Worm (Caenorhabditis elegans) whole organism, young adult: ENCODE data around the gene F54F7.8.

Experiments used
- B0261.1 ChIP-seq: sonication (generic microtip); optimal IDR thresholded peaks from 2 replicates; lab custom pipeline; 2016; ENCODE audit warnings: mild to moderate bottlenecking, missing genetic modification characterization, moderate library complexity, missing compliant biosample characterization
- B0336.3 ChIP-seq: fragments of 200-800 bp; sonication (Bioruptor generic); IDR thresholded peaks from 2 replicates; pipeline ENCODE4 v1.3.6; 2022; ENCODE audit warnings: missing genetic modification characterization, missing compliant biosample characterization
- F33H1.4 ChIP-seq: fragments of 200-800 bp; sonication (Bioruptor generic); IDR thresholded peaks from 2 replicates; pipeline ENCODE4 v1.3.6; 2022; ENCODE audit warnings: missing genetic modification reagents, missing genetic modification characterization, missing compliant biosample characterization
- F57A8.1 ChIP-seq: fragments of 200-800 bp; sonication (Bioruptor generic); optimal IDR thresholded peaks from 2 replicates; lab custom pipeline; 2018; ENCODE audit warnings: mild to moderate bottlenecking, missing genetic modification characterization, moderate library complexity, missing compliant biosample characterization
- Y53F4B.3 ChIP-seq: fragments of 200-800 bp; sonication (Bioruptor generic); IDR thresholded peaks from 2 replicates; pipeline ENCODE4 v1.3.6; 2022; ENCODE audit warnings: missing genetic modification reagents, missing genetic modification characterization, missing compliant biosample characterization
- aptf-3 ChIP-seq: fragments of 200-800 bp; sonication (Bioruptor generic); IDR thresholded peaks from 2 replicates; pipeline ENCODE4 v1.3.6; 2022; ENCODE audit warnings: missing genetic modification characterization, missing compliant biosample characterization
- attf-3 ChIP-seq: fragments of 200-800 bp; sonication (Bioruptor generic); conservative IDR thresholded peaks from 2 replicates; pipeline ENCODE4 v1.3.6; 2022; ENCODE audit warnings: missing genetic modification reagents, missing genetic modification characterization, missing compliant biosample characterization
- attf-5 ChIP-seq: fragments of 200-800 bp; sonication (Bioruptor generic); optimal IDR thresholded peaks from 2 replicates; lab custom pipeline; 2018; ENCODE audit warnings: mild to moderate bottlenecking, missing genetic modification characterization, missing compliant biosample characterization
- cebp-2 ChIP-seq: fragments of 200-800 bp; sonication (Bioruptor generic); IDR thresholded peaks from 2 replicates; pipeline ENCODE4 v1.3.6; 2022; ENCODE audit warnings: missing genetic modification characterization, missing compliant biosample characterization
- ceh-100 ChIP-seq: fragments of 200-800 bp; sonication (Bioruptor generic); IDR thresholded peaks from 2 replicates; pipeline ENCODE4 v1.3.6; 2022; ENCODE audit warnings: missing genetic modification reagents, missing genetic modification characterization, missing compliant biosample characterization
- ceh-27 ChIP-seq: fragments of 200-800 bp; sonication (Bioruptor generic); optimal IDR thresholded peaks from 2 replicates; lab custom pipeline; 2018; ENCODE audit warnings: mild to moderate bottlenecking, missing genetic modification characterization, moderate library complexity, missing compliant biosample characterization
- ceh-40 ChIP-seq: fragments of 200-800 bp; sonication (Bioruptor generic); IDR thresholded peaks from 2 replicates; pipeline ENCODE4 v1.3.6; 2022; ENCODE audit warnings: missing genetic modification characterization, missing compliant biosample characterization
- ceh-91 ChIP-seq: fragments of 200-800 bp; sonication (Bioruptor generic); IDR thresholded peaks from 2 replicates; pipeline ENCODE4 v1.3.6; 2022; ENCODE audit warnings: missing genetic modification reagents, missing genetic modification characterization, missing compliant biosample characterization
- chd-7 ChIP-seq: sonication (generic microtip); optimal IDR thresholded peaks from 2 replicates; lab custom pipeline; 2016; ENCODE audit warnings: mild to moderate bottlenecking, missing genetic modification characterization, moderate library complexity, missing compliant biosample characterization
- dox-1 ChIP-seq: fragments of 200-800 bp; sonication (Bioruptor generic); IDR thresholded peaks from 2 replicates; pipeline ENCODE4 v1.3.6; 2022; ENCODE audit warnings: missing genetic modification reagents, missing genetic modification characterization, missing compliant biosample characterization
- dpff-1 ChIP-seq: sonication (generic microtip); optimal IDR thresholded peaks from 2 replicates; lab custom pipeline; 2017; ENCODE audit warnings: mild to moderate bottlenecking, missing genetic modification characterization, missing compliant biosample characterization
- egrh-3 ChIP-seq: fragments of 200-800 bp; sonication (Bioruptor generic); IDR thresholded peaks from 2 replicates; pipeline ENCODE4 v1.3.6; 2022; ENCODE audit warnings: missing genetic modification reagents, missing genetic modification characterization, missing compliant biosample characterization
- gei-17 ChIP-seq: fragments of 200-800 bp; sonication (Bioruptor generic); optimal IDR thresholded peaks from 2 replicates; lab custom pipeline; 2018; ENCODE audit warnings: mild to moderate bottlenecking, missing genetic modification characterization, missing compliant biosample characterization
- him-1 ChIP-seq: sonication (generic microtip); optimal IDR thresholded peaks from 2 replicates; lab custom pipeline; 2016; ENCODE audit warnings: missing genotype, missing genetic modification reagents, missing genetic modification characterization, missing compliant biosample characterization
- hlh-12 ChIP-seq: sonication (generic microtip); optimal IDR thresholded peaks from 2 replicates; lab custom pipeline; 2016; ENCODE audit warnings: missing genetic modification characterization, missing compliant biosample characterization
- hmg-20 ChIP-seq: fragments of 200-800 bp; sonication (Bioruptor generic); IDR thresholded peaks from 2 replicates; pipeline ENCODE4 v1.3.6; 2022; ENCODE audit warnings: missing genetic modification reagents, missing genetic modification characterization, missing compliant biosample characterization
- hrde-1 ChIP-seq: sonication (generic microtip); optimal IDR thresholded peaks from 2 replicates; lab custom pipeline; 2016; ENCODE audit warnings: missing genetic modification characterization, mild to moderate bottlenecking, missing compliant biosample characterization, moderate library complexity, missing genotype, missing genetic modification reagents, borderline replicate concordance
- lin-26 ChIP-seq: fragments of 200-800 bp; sonication (Bioruptor generic); IDR thresholded peaks from 2 replicates; pipeline ENCODE4 v1.3.6; 2022; ENCODE audit warnings: missing genetic modification reagents, missing genetic modification characterization, missing compliant biosample characterization
- lin-54 ChIP-seq: fragments of 200-800 bp; sonication (Bioruptor generic); optimal IDR thresholded peaks from 2 replicates; lab custom pipeline; 2018; ENCODE audit warnings: mild to moderate bottlenecking, missing genetic modification characterization, missing compliant biosample characterization
- mxl-1 ChIP-seq: sonication (generic microtip); optimal IDR thresholded peaks from 2 replicates; lab custom pipeline; 2016; ENCODE audit warnings: missing genetic modification characterization, missing compliant biosample characterization
- pbrm-1 ChIP-seq: fragments of 200-800 bp; sonication (Bioruptor generic); IDR thresholded peaks from 2 replicates; pipeline ENCODE4 v1.3.6; 2022; ENCODE audit warnings: missing genetic modification reagents, missing genetic modification characterization, missing compliant biosample characterization
- repo-1 ChIP-seq: sonication (generic microtip); optimal IDR thresholded peaks from 2 replicates; lab custom pipeline; 2017; ENCODE audit warnings: mild to moderate bottlenecking, missing genetic modification characterization, missing compliant biosample characterization
- rpc-1 ChIP-seq, 2 experiments: fragments of 150-350 bp in 1 of 2; sonication (generic microtip) in 1 of 2; optimal IDR thresholded peaks; 2 replicates each; lab custom pipeline; 2014 to 2018; ENCODE audit warnings: missing biosample characterization in 1 of 2, missing genetic modification characterization in 1 of 2, missing genetic modification reagents in 1 of 2, missing genotype in 1 of 2
- sea-2 ChIP-seq: fragments of 200-800 bp; sonication (Bioruptor generic); IDR thresholded peaks from 2 replicates; pipeline ENCODE4 v1.3.6; 2022; ENCODE audit warnings: missing genetic modification characterization, missing compliant biosample characterization
- snpc-4 ChIP-seq, 5 experiments: fragments of 150-350 bp in 1 of 5; sonication (generic microtip) in 4 of 5; optimal IDR thresholded peaks; 2 replicates each; lab custom pipeline; 2014 to 2018; ENCODE audit warnings: missing genetic modification characterization in 5 of 5, missing biosample characterization in 3 of 5, antibody characterized with exemption in 2 of 5, mild to moderate bottlenecking in 2 of 5, missing compliant biosample characterization in 2 of 5, missing genotype in 2 of 5, moderate library complexity in 2 of 5, missing genetic modification reagents in 1 of 5
- somi-1 ChIP-seq: fragments of 200-800 bp; sonication (Bioruptor generic); optimal IDR thresholded peaks from 2 replicates; lab custom pipeline; 2018; ENCODE audit warnings: mild to moderate bottlenecking, missing genetic modification characterization, missing compliant biosample characterization
- sptf-2 ChIP-seq: fragments of 200-800 bp; sonication (Bioruptor generic); optimal IDR thresholded peaks from 2 replicates; lab custom pipeline; 2018; ENCODE audit warnings: mild to moderate bottlenecking, missing genetic modification characterization, missing compliant biosample characterization
- tbp1 ChIP-seq: fragments of 200-800 bp; sonication (Bioruptor generic); optimal IDR thresholded peaks from 2 replicates; lab custom pipeline; 2018; ENCODE audit warnings: mild to moderate bottlenecking, missing genetic modification characterization, missing compliant biosample characterization
- tbx-9 ChIP-seq: sonication (generic microtip); optimal IDR thresholded peaks from 2 replicates; lab custom pipeline; 2016; ENCODE audit warnings: borderline replicate concordance, missing genetic modification characterization, inconsistent platforms, missing compliant biosample characterization
- unc-62 ChIP-seq: fragments of 150-350 bp; optimal IDR thresholded peaks from 2 replicates; lab custom pipeline; 2014; ENCODE audit warnings: missing biosample characterization, missing genetic modification reagents, missing genetic modification characterization
- zim-3 ChIP-seq: sonication (generic microtip); optimal IDR thresholded peaks from 2 replicates; lab custom pipeline; 2017; ENCODE audit warnings: mild to moderate bottlenecking, missing genetic modification characterization, moderate library complexity, missing compliant biosample characterization
- ztf-28 ChIP-seq: fragments of 200-800 bp; sonication (Bioruptor generic); IDR thresholded peaks from 2 replicates; pipeline ENCODE4 v1.3.6; 2022; ENCODE audit warnings: missing genetic modification reagents, missing genetic modification characterization, missing compliant biosample characterization

The F54F7.8 gene

DNA sequence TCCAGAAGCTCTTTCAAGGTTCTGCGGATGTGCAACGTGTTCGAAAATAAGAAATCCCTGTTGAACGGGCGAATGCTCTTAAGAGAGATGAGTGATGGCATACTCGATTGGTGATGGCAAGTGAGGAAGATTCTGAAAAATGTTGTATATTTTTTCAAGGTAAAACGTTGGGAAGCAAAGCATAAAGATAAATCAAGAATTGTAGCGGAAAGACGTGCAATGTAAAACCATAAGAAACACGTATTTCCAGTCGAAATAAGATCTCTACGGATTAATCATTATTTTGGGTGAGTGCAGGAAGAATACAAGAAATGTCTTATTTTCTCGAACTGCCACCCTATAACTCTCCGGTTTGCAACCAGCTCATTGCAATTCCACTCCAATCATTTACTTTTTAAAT, 14.5 kb upstream of the F54F7.8 start, which contains the start of gene dot-1.2:
Gene dot-1.2 (minus strand): TSS at position 101 of the 400 bp plus-strand sequence.
- TF ChIP-seq zim-3 (tag; lab: Kevin White, UChicago) = no peak
- no peak for TF ChIP-seq ceh-100 (GFP tag; lab: Robert Waterston, UW)
- no peak for TF ChIP-seq tbx-9 (tag; lab: Kevin White, UChicago)
- no peak for TF ChIP-seq hmg-20
- TF ChIP-seq ceh-40 = no peak
- no peak for TF ChIP-seq ztf-28 (GFP tag; lab: Robert Waterston, UW)
- no peak for TF ChIP-seq tbp1
- TF ChIP-seq mxl-1 = no peak
- TF ChIP-seq B0336.3 (GFP tag; lab: Robert Waterston, UW) = no peak
- no peak for TF ChIP-seq gei-17 (GFP tag; lab: Kevin White, UChicago)

DNA sequence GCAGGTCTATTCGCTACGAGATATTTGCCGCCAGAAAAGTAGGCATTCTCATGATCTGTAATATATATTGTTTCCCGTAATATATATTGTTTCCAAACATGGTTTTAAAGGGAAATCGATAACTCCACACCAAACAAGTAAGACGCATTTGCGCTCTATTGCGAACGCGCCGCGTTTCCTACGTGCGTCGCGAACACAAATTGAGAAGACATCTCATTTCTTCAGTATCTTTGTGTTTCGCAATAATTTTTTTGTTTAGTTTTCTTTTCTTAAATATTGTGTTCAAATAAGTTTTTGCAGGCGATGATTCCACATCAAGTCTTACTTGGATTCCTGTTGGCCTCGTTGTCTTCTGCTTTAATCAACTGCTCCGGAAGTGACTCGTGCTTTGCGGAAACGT, 10.3 kb upstream of the F54F7.8 start, which contains the start of gene F54F7.6:
Gene F54F7.6 (plus strand): TSS at position 301 of the 400 bp plus-strand sequence.
- TF ChIP-seq ceh-27 (GFP tag; lab: Kevin White, UChicago) = no peak
- no peak for TF ChIP-seq Y53F4B.3 (GFP tag; lab: Robert Waterston, UW)
- TF ChIP-seq dox-1 (GFP tag; lab: Robert Waterston, UW) = no peak
- no peak for TF ChIP-seq him-1
- TF ChIP-seq chd-7 (tag; lab: Kevin White, UChicago) = no peak
- TF ChIP-seq egrh-3 (GFP tag; lab: Robert Waterston, UW) = no peak
- TF ChIP-seq repo-1 = no peak
- TF ChIP-seq dpff-1 = no peak
- TF ChIP-seq pbrm-1 (GFP tag; lab: Robert Waterston, UW) = no peak
- no peak for TF ChIP-seq lin-26 (GFP tag; lab: Robert Waterston, UW)
- TF ChIP-seq hlh-12 (tag; lab: Kevin White, UChicago) = no peak
- no peak for TF ChIP-seq sea-2 (GFP tag; lab: Robert Waterston, UW)
- TF ChIP-seq snpc-4 (GFP tag; optimal IDR thresholded peaks at IDR 0.05; lab: Kevin White, UChicago) = no peak
- no peak for TF ChIP-seq snpc-4 (tag; optimal IDR thresholded peaks at IDR 0.05; lab: Kevin White, UChicago)
- TF ChIP-seq hmg-20 = no peak

DNA sequence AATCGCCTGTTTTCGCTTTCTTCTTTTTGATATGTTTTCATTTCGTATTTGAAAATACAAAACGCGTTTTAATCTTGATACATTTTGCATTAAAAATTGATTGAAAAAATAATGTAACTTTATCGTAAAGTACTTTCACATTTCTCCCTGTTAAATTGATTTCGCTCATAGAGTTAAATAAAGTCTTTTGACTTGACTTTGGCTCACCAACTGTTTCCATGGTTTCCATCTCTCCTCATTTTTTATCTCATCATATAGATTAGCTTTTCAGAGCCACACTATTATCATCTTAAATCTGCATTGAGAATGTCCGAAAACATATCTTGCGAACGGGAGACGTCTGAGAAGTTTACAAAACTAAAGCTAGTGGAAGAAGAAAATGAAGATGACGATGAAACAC, 8.5 kb upstream of the F54F7.8 start, which contains the start of gene F54F7.10:
Gene F54F7.10 (plus strand): TSS at position 301 of the 400 bp plus-strand sequence.
- no peak for TF ChIP-seq hmg-20

DNA sequence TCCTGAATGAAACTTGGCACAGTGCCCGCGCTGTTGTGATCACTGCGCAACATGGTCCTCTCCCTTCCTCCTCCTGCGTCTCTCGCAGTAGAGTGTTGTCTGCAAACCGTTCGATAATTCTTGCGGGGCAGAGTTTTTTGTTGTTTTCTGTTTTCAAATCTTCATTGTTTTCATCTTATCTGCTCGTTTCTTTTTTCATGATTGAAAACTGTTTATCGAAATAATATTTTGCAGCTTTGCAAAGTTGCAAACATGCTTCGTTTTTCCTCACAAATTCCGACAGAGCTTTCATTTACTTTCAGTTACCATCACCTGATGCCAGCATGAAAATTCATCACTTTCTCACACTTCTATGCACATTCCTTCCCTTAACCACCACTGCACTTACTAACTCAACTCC, 2.4 kb upstream of the F54F7.8 start, which contains the start of gene mes-1:
Gene mes-1 (plus strand): TSS at position 301 of the 400 bp plus-strand sequence.
- no peak for TF ChIP-seq F57A8.1 (GFP tag; lab: Kevin White, UChicago)
- no peak for TF ChIP-seq attf-5
- no peak for TF ChIP-seq attf-3 (GFP tag; lab: Robert Waterston, UW)
- TF ChIP-seq B0261.1 = no peak
- no peak for TF ChIP-seq aptf-3 (GFP tag; lab: Robert Waterston, UW)
- no peak for TF ChIP-seq unc-62 (GFP tag; lab: Kevin White, UChicago)
- TF ChIP-seq ceh-91 = no peak

DNA sequence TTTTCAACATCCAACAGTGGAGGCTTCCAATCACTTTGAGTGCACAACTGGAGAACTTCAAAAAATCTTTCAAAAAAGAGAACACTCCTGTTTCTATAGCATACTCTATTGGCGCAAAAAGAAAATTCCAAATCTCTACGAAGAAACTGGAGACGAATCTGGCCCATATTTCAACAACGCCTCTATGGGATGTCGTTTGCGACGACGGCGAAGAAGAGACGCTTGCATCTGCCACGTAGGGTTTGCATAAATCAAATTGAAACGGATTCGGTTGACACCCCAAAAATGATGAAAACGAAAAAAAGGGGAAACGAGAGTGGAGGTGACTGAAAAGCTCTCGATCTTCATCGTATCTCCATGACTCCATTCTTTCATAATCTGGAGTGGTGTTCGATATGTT, 1.4 kb upstream of the F54F7.8 start:
- TF ChIP-seq lin-54 (GFP tag; lab: Kevin White, UChicago) (no peak), F33H1.4 (GFP tag; lab: Robert Waterston, UW) (no peak), rpc-1 (optimal IDR thresholded peaks at IDR 0.05; lab: Kevin White, UChicago) (no peak), rpc-1 (tag; optimal IDR thresholded peaks at IDR 0.05; lab: Kevin White, UChicago) (no peak), hrde-1 (tag; lab: Kevin White, UChicago) (no peak), sptf-2 (no peak), cebp-2 (GFP tag; lab: Robert Waterston, UW) (no peak), somi-1 (GFP tag; lab: Kevin White, UChicago) (no peak)
